Fruit fly (Drosophila melanogaster) whole organism, wandering third instar larva: ENCODE results near the gene Femcoat.

Source experiments
- Hr78 ChIP-seq: fragments of >200 bp; optimal IDR thresholded peaks from 2 replicates; lab custom pipeline; 2017; ENCODE audit warnings: missing biosample characterization, missing genetic modification characterization
- OdsH ChIP-seq: fragments of 200-800 bp; sonication (Bioruptor generic); optimal IDR thresholded peaks from 2 replicates; lab custom pipeline; 2016; ENCODE audit warnings: missing biosample characterization, mild to moderate bottlenecking, missing genetic modification characterization
- br ChIP-seq: fragments of 200-800 bp; sonication (Bioruptor generic); optimal IDR thresholded peaks from 2 replicates; lab custom pipeline; 2016; ENCODE audit warnings: missing biosample characterization, missing genetic modification characterization
- ey ChIP-seq: fragments of 200-800 bp; sonication (Bioruptor generic); optimal IDR thresholded peaks from 2 replicates; lab custom pipeline; 2016; ENCODE audit warnings: missing biosample characterization, missing genetic modification characterization
- fru ChIP-seq: fragments of 200-800 bp; sonication (Bioruptor generic); optimal IDR thresholded peaks from 3 replicates; lab custom pipeline; 2016; ENCODE audit warnings: missing biosample characterization, mild to moderate bottlenecking, missing genetic modification characterization
- h ChIP-seq: fragments of 200-800 bp; sonication (Bioruptor generic); optimal IDR thresholded peaks from 3 replicates; lab custom pipeline; 2016; ENCODE audit warnings: missing biosample characterization, mild to moderate bottlenecking, missing genetic modification characterization
- psq ChIP-seq: fragments of 200-800 bp; sonication (Bioruptor generic); optimal IDR thresholded peaks from 3 replicates; lab custom pipeline; 2017; ENCODE audit warnings: missing biosample characterization, mild to moderate bottlenecking, missing genetic modification characterization, moderate library complexity
- usp ChIP-seq: fragments of >200 bp; optimal IDR thresholded peaks from 2 replicates; lab custom pipeline; 2017; ENCODE audit warnings: missing biosample characterization, missing genetic modification characterization

DNA sequence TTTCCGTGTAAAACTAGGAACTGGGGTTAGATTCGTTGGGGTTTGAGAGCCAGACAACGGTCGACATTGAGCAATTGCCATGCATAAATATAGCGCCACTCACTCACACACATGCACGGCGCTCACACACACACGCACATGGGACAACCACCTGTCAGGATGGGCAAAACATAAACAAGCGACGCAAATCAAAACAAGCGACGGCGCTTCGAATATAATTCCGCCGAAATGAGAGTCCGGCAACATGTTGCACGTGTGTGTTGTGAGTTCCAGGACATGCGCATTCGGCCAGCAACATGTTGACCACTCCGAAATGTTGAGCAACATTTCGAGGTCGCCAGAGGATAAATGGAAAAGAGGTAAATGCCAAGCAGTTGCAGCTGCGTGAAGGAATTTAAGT is 38.1 kb upstream of the Femcoat start:
- no peak for TF ChIP-seq psq (GFP tag; lab: Kevin White, UChicago)
- no peak for TF ChIP-seq h (GFP tag; lab: Kevin White, UChicago)
- no peak for TF ChIP-seq br
- TF ChIP-seq OdsH (GFP tag; lab: Kevin White, UChicago): no peak
- TF ChIP-seq usp (GFP tag; lab: Kevin White, UChicago): no peak
- no peak for TF ChIP-seq ey (GFP tag; lab: Kevin White, UChicago)
- TF ChIP-seq Hr78 (GFP tag; lab: Kevin White, UChicago): no peak
- TF ChIP-seq fru: no peak
